Fruit fly (Drosophila melanogaster) whole organism, wandering third instar larva: ENCODE results near the gene CG5376.
A peak's percentile ranks its signal among the peaks of the same experiment; 100 is the strongest.

ENCODE experiments used
- CG32264 ChIP-seq: fragments of 200-800 bp; sonication (Bioruptor generic); optimal IDR thresholded peaks from 2 replicates; lab custom pipeline; 2016; ENCODE audit warnings: missing biosample characterization, missing genetic modification characterization
- Dfd ChIP-seq: fragments of >200 bp; optimal IDR thresholded peaks from 2 replicates; lab custom pipeline; 2017; ENCODE audit warnings: missing biosample characterization, missing genetic modification characterization
- Dif ChIP-seq: fragments of 200-275, 200-300 bp; sonication (Bioruptor generic); optimal IDR thresholded peaks from 2 replicates; lab custom pipeline; 2018; ENCODE audit warnings: missing biosample characterization, missing genetic modification characterization; ENCODE audit not compliant: partially characterized antibody
- HLH106 ChIP-seq: fragments of 200-800 bp; optimal IDR thresholded peaks from 3 replicates; lab custom pipeline; 2019; ENCODE audit warnings: missing biosample characterization, mild to moderate bottlenecking, missing genetic modification characterization, moderate library complexity
- Hnf4 ChIP-seq: fragments of 200-800 bp; sonication (Bioruptor generic); optimal IDR thresholded peaks from 2 replicates; lab custom pipeline; 2016; ENCODE audit warnings: missing biosample characterization, mild to moderate bottlenecking, missing genetic modification characterization
- Hr78 ChIP-seq: fragments of >200 bp; optimal IDR thresholded peaks from 2 replicates; lab custom pipeline; 2017; ENCODE audit warnings: missing biosample characterization, missing genetic modification characterization
- Jra ChIP-seq: sonication (Bioruptor generic); optimal IDR thresholded peaks from 2 replicates; lab custom pipeline; 2016; ENCODE audit warnings: missing biosample characterization, missing genetic modification characterization
- Mio ChIP-seq: sonication (Bioruptor generic); optimal IDR thresholded peaks from 2 replicates; lab custom pipeline; 2016; ENCODE audit warnings: missing biosample characterization, missing genetic modification characterization
- N ChIP-seq: fragments of >200 bp; optimal IDR thresholded peaks from 2 replicates; lab custom pipeline; 2018; ENCODE audit warnings: missing biosample characterization, missing external identifiers, missing genetic modification characterization
- OdsH ChIP-seq: fragments of 200-800 bp; sonication (Bioruptor generic); optimal IDR thresholded peaks from 2 replicates; lab custom pipeline; 2016; ENCODE audit warnings: missing biosample characterization, mild to moderate bottlenecking, missing genetic modification characterization
- Rel ChIP-seq, 2 experiments: fragments of 200-800 bp; sonication (Bioruptor generic) in 1 of 2; optimal IDR thresholded peaks; 2 replicates in 1 of 2; 3 replicates in 1 of 2; lab custom pipeline; 2016 to 2019; ENCODE audit warnings: mild to moderate bottlenecking in 2 of 2, missing biosample characterization in 2 of 2, missing genetic modification characterization in 2 of 2, moderate library complexity in 1 of 2
- Vsx2 ChIP-seq: fragments of 200-300, 225-300 bp; sonication (Bioruptor generic); optimal IDR thresholded peaks from 2 replicates; lab custom pipeline; 2018; ENCODE audit warnings: missing biosample characterization, missing genetic modification characterization; ENCODE audit not compliant: partially characterized antibody
- brk ChIP-seq: fragments of 200-800 bp; sonication (Bioruptor generic); optimal IDR thresholded peaks from 2 replicates; lab custom pipeline; 2016; ENCODE audit warnings: missing biosample characterization, mild to moderate bottlenecking, missing genetic modification characterization
- dl ChIP-seq, 2 experiments: fragments of 175-275, 200-275 bp in 1 of 2; fragments of 200-275 bp in 1 of 2; sonication (Bioruptor generic); optimal IDR thresholded peaks; lab custom pipeline; 2018; ENCODE audit warnings: mild to moderate bottlenecking in 2 of 2, missing biosample characterization in 2 of 2, missing genetic modification characterization in 2 of 2, moderate library complexity in 2 of 2; ENCODE audit not compliant: partially characterized antibody in 2 of 2, insufficient read depth in 1 of 2
- dmrt93B ChIP-seq: fragments of 200-800 bp; sonication (Bioruptor generic); optimal IDR thresholded peaks from 2 replicates; lab custom pipeline; 2018; ENCODE audit warnings: missing biosample characterization, mild to moderate bottlenecking, missing genetic modification characterization
- dsf ChIP-seq: sonication (Bioruptor generic); optimal IDR thresholded peaks from 2 replicates; lab custom pipeline; 2016; ENCODE audit warnings: missing biosample characterization, missing genetic modification characterization, borderline replicate concordance
- ey ChIP-seq: fragments of 200-800 bp; sonication (Bioruptor generic); optimal IDR thresholded peaks from 2 replicates; lab custom pipeline; 2016; ENCODE audit warnings: missing biosample characterization, missing genetic modification characterization
- foxo ChIP-seq, 2 experiments: fragments of 200-800 bp; sonication (Bioruptor generic); optimal IDR thresholded peaks; 2 replicates in 1 of 2; 3 replicates in 1 of 2; lab custom pipeline; 2016 to 2017; ENCODE audit warnings: missing biosample characterization in 2 of 2, missing genetic modification characterization in 2 of 2
- fru ChIP-seq: fragments of 200-800 bp; sonication (Bioruptor generic); optimal IDR thresholded peaks from 3 replicates; lab custom pipeline; 2016; ENCODE audit warnings: missing biosample characterization, mild to moderate bottlenecking, missing genetic modification characterization
- h ChIP-seq: fragments of 200-800 bp; sonication (Bioruptor generic); optimal IDR thresholded peaks from 3 replicates; lab custom pipeline; 2016; ENCODE audit warnings: missing biosample characterization, mild to moderate bottlenecking, missing genetic modification characterization
- jim ChIP-seq: fragments of 175-275, 200-325 bp; sonication (Bioruptor generic); optimal IDR thresholded peaks from 2 replicates; lab custom pipeline; 2016; ENCODE audit warnings: missing biosample characterization, mild to moderate bottlenecking, missing genetic modification characterization
- pan ChIP-seq: fragments of >200 bp; optimal IDR thresholded peaks from 2 replicates; lab custom pipeline; 2017
- rgr ChIP-seq: fragments of 200-800 bp; sonication (Bioruptor generic); optimal IDR thresholded peaks from 3 replicates; lab custom pipeline; 2016; ENCODE audit warnings: missing biosample characterization, mild to moderate bottlenecking, missing genetic modification characterization
- sage ChIP-seq: fragments of 200-800 bp; sonication (Bioruptor generic); optimal IDR thresholded peaks from 2 replicates; lab custom pipeline; 2016; ENCODE audit warnings: missing biosample characterization, mild to moderate bottlenecking, missing genetic modification characterization
- tai ChIP-seq: sonication (Bioruptor generic); optimal IDR thresholded peaks from 2 replicates; lab custom pipeline; 2016; ENCODE audit warnings: missing biosample characterization, missing genetic modification characterization
- usp ChIP-seq: fragments of >200 bp; optimal IDR thresholded peaks from 2 replicates; lab custom pipeline; 2017; ENCODE audit warnings: missing biosample characterization, missing genetic modification characterization
- woc ChIP-seq: sonication (Bioruptor generic); optimal IDR thresholded peaks from 2 replicates; lab custom pipeline; 2016; ENCODE audit warnings: missing biosample characterization, mild to moderate bottlenecking, missing genetic modification characterization

The CG5376 gene

DNA sequence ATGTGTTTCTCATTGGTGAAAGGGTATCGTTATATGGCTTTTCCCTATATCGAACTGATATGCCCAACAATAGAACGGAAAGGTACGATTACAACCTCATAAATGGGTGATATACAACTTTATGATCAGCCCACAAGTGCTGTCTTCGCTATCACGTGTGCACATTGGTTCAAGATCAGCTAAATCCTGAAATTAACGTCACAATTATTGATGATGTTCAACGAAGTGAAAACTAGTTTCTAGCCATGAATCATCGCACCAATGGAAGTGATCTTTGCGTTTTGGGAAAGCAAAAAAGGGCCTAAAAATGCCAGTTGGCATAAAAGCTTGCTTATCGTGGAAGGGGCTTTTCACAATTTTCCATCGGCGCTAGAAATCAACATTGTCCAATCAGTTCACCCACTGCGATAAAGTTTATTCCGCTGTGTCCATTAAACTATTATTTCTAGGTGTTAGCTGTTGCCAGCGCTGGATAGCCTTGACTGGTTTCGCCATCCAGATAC lies 24.1 kb downstream of the CG5376 start, which contains the start of gene CG7054 (continued):
- TF ChIP-seq Dif (GFP tag; lab: Kevin White, UChicago) = no peak
- no peak for TF ChIP-seq pan (lab: Kevin White, UChicago)
- no peak for TF ChIP-seq Dfd (GFP tag; lab: Kevin White, UChicago)
- TF ChIP-seq, all 38 proteins: peak for 5

DNA sequence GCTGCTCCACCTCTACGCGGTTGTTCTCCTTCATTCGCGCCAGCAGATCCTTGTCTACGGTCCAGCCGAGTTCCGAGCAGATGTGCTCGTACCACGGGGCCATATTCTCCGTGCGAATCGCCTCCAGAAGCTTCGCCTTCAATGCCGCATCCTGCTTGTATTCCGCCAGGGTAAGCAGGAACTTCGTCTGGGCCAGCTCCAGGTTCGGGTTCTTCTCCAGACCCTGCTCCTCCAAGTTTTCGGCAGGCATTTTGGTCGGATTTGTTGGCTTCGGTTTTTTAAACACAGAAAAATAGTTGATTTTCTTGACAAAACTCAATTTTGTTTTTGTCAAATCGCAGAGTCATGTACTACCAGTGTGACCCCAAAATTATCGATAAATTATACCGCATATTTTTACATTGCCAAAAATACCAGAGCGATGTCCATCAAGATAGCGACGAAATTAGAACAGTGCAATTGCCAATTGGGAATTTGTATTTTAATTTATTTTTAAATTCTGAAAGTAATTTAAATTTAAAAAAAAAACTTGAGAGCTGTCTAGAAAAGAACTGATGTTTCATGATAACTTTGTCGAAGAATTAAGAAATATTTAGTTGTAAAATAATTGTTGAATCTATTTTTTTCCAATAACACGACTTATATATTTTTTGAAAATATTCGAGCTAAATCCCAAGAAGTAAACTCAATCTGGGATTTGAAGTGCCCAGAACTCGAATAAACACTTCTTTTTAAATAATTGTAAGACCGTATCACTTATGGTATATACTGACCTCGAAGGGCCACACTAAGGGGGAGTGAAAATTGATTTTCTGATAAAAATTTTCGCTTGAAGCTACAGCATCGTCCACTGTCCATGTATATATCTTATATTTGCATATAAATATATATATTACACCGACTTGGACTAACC lies 26.8 kb downstream of the CG5376 start, which contains the start of the genes Rpn7 and AP-2mu:
Gene Rpn7 (minus strand): TSS at position 382 of the 913 bp plus-strand sequence.
Gene AP-2mu (plus strand): TSS at position 783 of the 913 bp plus-strand sequence.
- TF ChIP-seq rgr (no peak), OdsH (no peak), tai (GFP tag; lab: Kevin White, UChicago) (no peak), Dif (GFP tag; lab: Kevin White, UChicago) (no peak), usp (GFP tag; lab: Kevin White, UChicago) (no peak), brk (GFP tag; lab: Kevin White, UChicago) (no peak), CG32264 (GFP tag; lab: Kevin White, UChicago) (no peak), jim (no peak), Jra (GFP tag; lab: Kevin White, UChicago) (peak; percentile 51), Mio (GFP tag; lab: Kevin White, UChicago) (no peak), Rel (GFP tag; optimal IDR thresholded peaks at IDR 0.05; lab: Kevin White, UChicago) (no peak), Rel (tag; optimal IDR thresholded peaks at IDR 0.05; lab: Kevin White, UChicago) (no peak), foxo (GFP tag; optimal IDR thresholded peaks at IDR 0.05; lab: Kevin White, UChicago) (peak in 1 of 2 experiments; percentile 34), pan (lab: Kevin White, UChicago) (no peak), HLH106 (tag; lab: Kevin White, UChicago) (no peak), Vsx2 (GFP tag; lab: Kevin White, UChicago) (no peak), dl (GFP tag; optimal IDR thresholded peaks at IDR 0.05; lab: Kevin White, UChicago; ENCODE audit: insufficient read depth in 1 of 2, partially characterized antibody in 2 of 2) (no peak), Hr78 (GFP tag; lab: Kevin White, UChicago) (no peak), h (GFP tag; lab: Kevin White, UChicago) (peak; percentile 28), dmrt93B (GFP tag; lab: Kevin White, UChicago) (no peak)

DNA sequence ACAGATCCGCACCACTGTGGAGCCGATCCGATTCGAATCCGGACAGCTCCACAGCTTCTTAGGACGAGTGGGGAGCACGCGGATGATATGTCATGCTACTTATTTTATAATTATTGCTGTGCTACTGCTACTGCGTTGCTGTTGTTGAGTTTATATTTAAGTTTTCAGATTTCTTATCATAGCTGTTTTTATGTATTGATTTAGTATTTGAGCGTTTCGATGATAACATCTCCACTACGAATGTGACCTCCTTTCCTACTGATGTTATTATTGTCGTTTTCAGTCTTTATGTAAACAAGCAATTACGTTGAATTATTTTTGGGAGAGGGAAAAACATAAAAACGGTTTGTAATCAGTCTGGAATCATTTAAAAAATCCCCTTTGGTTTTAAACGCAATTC lies 32.7 kb downstream of the CG5376 start:
- TF ChIP-seq sage (no peak), Hnf4 (GFP tag; lab: Kevin White, UChicago) (no peak), N (GFP tag; lab: Kevin White, UChicago) (no peak), Rel (GFP tag; optimal IDR thresholded peaks at IDR 0.05; lab: Kevin White, UChicago) (no peak), Rel (tag; optimal IDR thresholded peaks at IDR 0.05; lab: Kevin White, UChicago) (peak; percentile 80), dsf (GFP tag; lab: Kevin White, UChicago) (no peak), woc (GFP tag; lab: Kevin White, UChicago) (no peak)

DNA sequence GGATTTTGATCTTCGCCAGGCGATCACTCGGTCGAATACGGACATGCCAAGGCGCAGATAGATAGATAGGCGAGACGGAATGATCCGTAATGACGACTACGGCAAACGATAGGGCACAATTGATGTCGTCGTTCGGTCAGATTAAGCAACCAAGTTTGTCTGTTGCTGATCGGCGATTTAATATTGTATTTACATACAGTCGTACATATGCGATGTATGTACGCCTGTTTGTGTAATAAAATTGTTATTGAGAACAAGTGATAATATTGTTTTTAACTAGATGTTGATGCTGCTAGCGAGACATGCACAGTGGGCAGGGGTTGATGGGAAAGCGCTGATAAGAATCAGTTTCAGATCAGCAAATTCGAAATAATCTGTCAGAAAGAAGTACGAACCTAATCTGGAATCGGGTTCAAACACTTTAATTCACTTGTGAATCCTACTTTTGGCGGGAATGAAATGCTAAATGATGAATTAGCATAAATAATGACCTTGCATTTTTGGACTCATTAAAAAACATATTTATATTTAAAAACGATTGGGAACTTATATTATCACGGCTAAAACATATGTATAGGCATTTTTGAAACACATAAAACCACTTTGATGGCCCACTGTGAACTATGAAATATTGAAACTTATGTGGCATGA lies 33.3 kb downstream of the CG5376 start:
- TF ChIP-seq foxo (GFP tag; optimal IDR thresholded peaks at IDR 0.05; lab: Kevin White, UChicago) (peak in 1 of 2 experiments; percentile 15), OdsH (peak; percentile 2), ey (GFP tag; lab: Kevin White, UChicago) (peak; percentile 4), fru (GFP tag; lab: Kevin White, UChicago) (peak; percentile 19), HLH106 (tag; lab: Kevin White, UChicago) (no peak)
